Worm (Caenorhabditis elegans) whole organism, L2 larva: Measurements from ENCODE around the gene clec-50.

Experiments used
- C34F6.9 ChIP-seq: fragments of 150-350 bp; optimal IDR thresholded peaks from 2 replicates; lab custom pipeline; 2014; ENCODE audit warnings: missing biosample characterization, missing genetic modification characterization
- R02D3.7 ChIP-seq: fragments of 150-350 bp; optimal IDR thresholded peaks from 2 replicates; lab custom pipeline; 2014; ENCODE audit warnings: missing biosample characterization, missing genetic modification characterization
- ZK546.5 ChIP-seq: sonication (generic microtip); optimal IDR thresholded peaks from 2 replicates; lab custom pipeline; 2017; ENCODE audit warnings: missing biosample characterization, missing genetic modification characterization
- alr-1 ChIP-seq: fragments of 150-350 bp; optimal IDR thresholded peaks from 2 replicates; lab custom pipeline; 2014; ENCODE audit warnings: missing biosample characterization, missing genetic modification characterization
- blmp-1 ChIP-seq: sonication (generic microtip); optimal IDR thresholded peaks from 2 replicates; lab custom pipeline; 2017; ENCODE audit warnings: missing genetic modification characterization, mild to moderate bottlenecking, missing compliant biosample characterization, antibody characterized with exemption, moderate library complexity; ENCODE audit not compliant: insufficient read depth
- ceh-16 ChIP-seq: fragments of 150-350 bp; optimal IDR thresholded peaks from 2 replicates; lab custom pipeline; 2014; ENCODE audit warnings: missing biosample characterization, missing genetic modification characterization
- ceh-82 ChIP-seq: fragments of 150-350 bp; optimal IDR thresholded peaks from 2 replicates; lab custom pipeline; 2014; ENCODE audit warnings: missing biosample characterization, missing genetic modification characterization
- crh-2 ChIP-seq: sonication (generic microtip); optimal IDR thresholded peaks from 2 replicates; lab custom pipeline; 2017; ENCODE audit warnings: missing biosample characterization, missing genetic modification characterization
- egl-27 ChIP-seq: sonication (generic microtip); optimal IDR thresholded peaks from 3 replicates; lab custom pipeline; 2017; ENCODE audit warnings: missing biosample characterization, missing genetic modification reagents, missing genetic modification characterization
- elt-1 ChIP-seq: fragments of 150-350 bp; optimal IDR thresholded peaks from 2 replicates; lab custom pipeline; 2014; ENCODE audit warnings: missing biosample characterization, missing genetic modification characterization
- elt-3 ChIP-seq: sonication (generic microtip); optimal IDR thresholded peaks from 2 replicates; lab custom pipeline; 2017; ENCODE audit warnings: missing biosample characterization, missing genetic modification characterization
- fos-1 ChIP-seq: fragments of 150-350 bp; optimal IDR thresholded peaks from 2 replicates; lab custom pipeline; 2014; ENCODE audit warnings: missing biosample characterization, missing genetic modification characterization
- gmeb-1 ChIP-seq: fragments of 150-350 bp; optimal IDR thresholded peaks from 2 replicates; lab custom pipeline; 2014; ENCODE audit warnings: missing biosample characterization, missing genetic modification characterization
- lin-13 ChIP-seq: fragments of 150-350 bp; optimal IDR thresholded peaks from 2 replicates; lab custom pipeline; 2014; ENCODE audit warnings: missing biosample characterization, missing genetic modification reagents, missing genetic modification characterization
- lin-39 ChIP-seq: fragments of 150-350 bp; optimal IDR thresholded peaks from 2 replicates; lab custom pipeline; 2014; ENCODE audit warnings: missing biosample characterization, missing genetic modification reagents, missing genetic modification characterization
- lsy-2 ChIP-seq, 2 experiments: fragments of 150-350 bp in 1 of 2; sonication (generic microtip) in 1 of 2; optimal IDR thresholded peaks; 2 replicates each; lab custom pipeline; 2014 to 2017; ENCODE audit warnings: missing biosample characterization in 2 of 2, missing genetic modification characterization in 2 of 2
- mab-5 ChIP-seq: fragments of 150-350 bp; optimal IDR thresholded peaks from 2 replicates; lab custom pipeline; 2014; ENCODE audit warnings: missing biosample characterization, missing genetic modification characterization
- mbf-1 ChIP-seq: sonication (generic microtip); optimal IDR thresholded peaks from 2 replicates; lab custom pipeline; 2017; ENCODE audit warnings: missing biosample characterization, missing genetic modification characterization
- nhr-11 ChIP-seq: fragments of 150-350 bp; optimal IDR thresholded peaks from 2 replicates; lab custom pipeline; 2014; ENCODE audit warnings: missing biosample characterization, missing genetic modification characterization
- nhr-129 ChIP-seq: fragments of 150-350 bp; optimal IDR thresholded peaks from 2 replicates; lab custom pipeline; 2014; ENCODE audit warnings: missing biosample characterization, missing genetic modification characterization
- nhr-21 ChIP-seq: fragments of 150-350 bp; optimal IDR thresholded peaks from 2 replicates; lab custom pipeline; 2014; ENCODE audit warnings: missing biosample characterization, missing genetic modification characterization
- nhr-237 ChIP-seq: fragments of 150-350 bp; optimal IDR thresholded peaks from 2 replicates; lab custom pipeline; 2014; ENCODE audit warnings: missing biosample characterization, missing genetic modification characterization
- nhr-25 ChIP-seq: fragments of 150-350 bp; sonication (generic microtip); optimal IDR thresholded peaks from 3 replicates; lab custom pipeline; 2014; ENCODE audit warnings: missing biosample characterization, missing genetic modification characterization
- nhr-77 ChIP-seq: fragments of 150-350 bp; optimal IDR thresholded peaks from 2 replicates; lab custom pipeline; 2014; ENCODE audit warnings: missing biosample characterization, missing genetic modification characterization
- peb-1 ChIP-seq: fragments of 150-350 bp; optimal IDR thresholded peaks from 2 replicates; lab custom pipeline; 2014; ENCODE audit warnings: missing biosample characterization, missing genetic modification characterization
- sem-4 ChIP-seq: fragments of 150-350 bp; optimal IDR thresholded peaks from 2 replicates; lab custom pipeline; 2014; ENCODE audit warnings: missing biosample characterization, missing genetic modification reagents, missing genetic modification characterization
- skn-1 ChIP-seq: sonication (generic microtip); optimal IDR thresholded peaks from 2 replicates; lab custom pipeline; 2017; ENCODE audit warnings: missing biosample characterization, missing genetic modification characterization
- sma-3 ChIP-seq: sonication (generic microtip); optimal IDR thresholded peaks from 2 replicates; lab custom pipeline; 2016; ENCODE audit warnings: missing genetic modification reagents, missing genetic modification characterization, missing compliant biosample characterization
- snpc-4 ChIP-seq: fragments of 150-350 bp; optimal IDR thresholded peaks from 2 replicates; lab custom pipeline; 2014; ENCODE audit warnings: missing biosample characterization, missing genetic modification characterization
- unc-39 ChIP-seq: fragments of 150-350 bp; optimal IDR thresholded peaks from 2 replicates; lab custom pipeline; 2014; ENCODE audit warnings: missing biosample characterization, missing genetic modification characterization
- unc-62 ChIP-seq: fragments of 150-350 bp; optimal IDR thresholded peaks from 2 replicates; lab custom pipeline; 2014; ENCODE audit warnings: missing biosample characterization, missing genetic modification reagents, missing genetic modification characterization
- zag-1 ChIP-seq: fragments of 150-350 bp; optimal IDR thresholded peaks from 2 replicates; lab custom pipeline; 2014; ENCODE audit warnings: missing biosample characterization, missing genetic modification characterization
- ztf-1 ChIP-seq: fragments of 200-800 bp; sonication (Bioruptor generic); conservative IDR thresholded peaks from 2 replicates; pipeline ENCODE4 v1.3.6; 2022; ENCODE audit warnings: missing genetic modification characterization, missing compliant biosample characterization
- ztf-4 ChIP-seq: fragments of 150-350 bp; optimal IDR thresholded peaks from 2 replicates; lab custom pipeline; 2014; ENCODE audit warnings: missing biosample characterization, missing genetic modification characterization

The clec-50 gene

ce11 chrV:19744210-19744609, 11.0 kb downstream of the clec-50 start:
- TF ChIP-seq lin-13 (GFP tag; lab: Kevin White, UChicago) = no peak
- TF ChIP-seq sma-3 (GFP tag; lab: Kevin White, UChicago) = no peak
- TF ChIP-seq ceh-16 (tag; lab: Kevin White, UChicago) = no peak

ce11 chrV:19743794-19744193, 11.4 kb downstream of the clec-50 start:
- no peak for TF ChIP-seq peb-1 (tag; lab: Kevin White, UChicago)
- no peak for TF ChIP-seq blmp-1 (tag; lab: Kevin White, UChicago)
- no peak for TF ChIP-seq nhr-11 (tag; lab: Kevin White, UChicago)
- TF ChIP-seq nhr-77 (tag; lab: Kevin White, UChicago) = no peak
- TF ChIP-seq zag-1 (tag; lab: Kevin White, UChicago) = no peak
- TF ChIP-seq mab-5 (tag; lab: Kevin White, UChicago) = no peak
- no peak for TF ChIP-seq ztf-4 (tag; lab: Kevin White, UChicago)
- TF ChIP-seq egl-27 (tag; lab: Kevin White, UChicago) = no peak
- no peak for TF ChIP-seq fos-1
- no peak for TF ChIP-seq C34F6.9 (tag; lab: Kevin White, UChicago)
- no peak for TF ChIP-seq sem-4 (tag; lab: Kevin White, UChicago)
- no peak for TF ChIP-seq ZK546.5 (tag; lab: Kevin White, UChicago)
- no peak for TF ChIP-seq nhr-25
- TF ChIP-seq elt-3 = no peak
- no peak for TF ChIP-seq ceh-82 (tag; lab: Kevin White, UChicago)
- TF ChIP-seq mbf-1 (tag; lab: Kevin White, UChicago) = no peak
- no peak for TF ChIP-seq lin-39 (tag; lab: Kevin White, UChicago)
- no peak for TF ChIP-seq unc-62 (GFP tag; lab: Kevin White, UChicago)

ce11 chrV:19743305-19743704, 11.9 kb downstream of the clec-50 start, which contains the start of gene W04E12.4:
W04E12.4 (plus strand) TSS chrV:19743605.
- no peak for TF ChIP-seq ceh-16 (tag; lab: Kevin White, UChicago)
- TF ChIP-seq ztf-1 = no peak
- no peak for TF ChIP-seq zag-1 (tag; lab: Kevin White, UChicago)
- TF ChIP-seq skn-1 (tag; lab: Kevin White, UChicago) = no peak
- no peak for TF ChIP-seq nhr-129 (tag; lab: Kevin White, UChicago)

- no peak for TF ChIP-seq mab-5 (tag; lab: Kevin White, UChicago)
- no peak for TF ChIP-seq R02D3.7 (tag; lab: Kevin White, UChicago)
- no peak for TF ChIP-seq alr-1
These were observed 13.5 kb downstream of the clec-50 start, which contains the start of gene W04E12.3 for ce11 chrV:19741651-19742050. W04E12.3 (plus strand) TSS chrV:19741951.

ce11 chrV:19741034-19741433, 14.1 kb downstream of the clec-50 start, which contains the start of gene W04E12.2:
W04E12.2 (minus strand) TSS chrV:19741134.
- no peak for TF ChIP-seq skn-1 (tag; lab: Kevin White, UChicago)
- no peak for TF ChIP-seq lin-39 (tag; lab: Kevin White, UChicago)
- TF ChIP-seq ZK546.5 (tag; lab: Kevin White, UChicago) = no peak
- no peak for TF ChIP-seq gmeb-1 (tag; lab: Kevin White, UChicago)
- no peak for TF ChIP-seq C34F6.9 (tag; lab: Kevin White, UChicago)
- no peak for TF ChIP-seq crh-2 (tag; lab: Kevin White, UChicago)
- TF ChIP-seq unc-39 (tag; lab: Kevin White, UChicago) = no peak
- no peak for TF ChIP-seq lsy-2 (tag; optimal IDR thresholded peaks at IDR 0.05; lab: Kevin White, UChicago)
- no peak for TF ChIP-seq mab-5 (tag; lab: Kevin White, UChicago)
- TF ChIP-seq nhr-21 = no peak
- TF ChIP-seq snpc-4 (tag; lab: Kevin White, UChicago) = no peak
- TF ChIP-seq mbf-1 (tag; lab: Kevin White, UChicago) = no peak
- TF ChIP-seq blmp-1 (tag; lab: Kevin White, UChicago) = no peak
- no peak for TF ChIP-seq sem-4 (tag; lab: Kevin White, UChicago)
- TF ChIP-seq nhr-237 (tag; lab: Kevin White, UChicago) = no peak
- no peak for TF ChIP-seq unc-62 (GFP tag; lab: Kevin White, UChicago)
- no peak for TF ChIP-seq alr-1
- no peak for TF ChIP-seq elt-1
